Fruit fly (Drosophila melanogaster): ENCODE results near the gene CG11068.
A peak's percentile ranks its signal among the peaks of the same experiment; 100 is the strongest.

DNA sequence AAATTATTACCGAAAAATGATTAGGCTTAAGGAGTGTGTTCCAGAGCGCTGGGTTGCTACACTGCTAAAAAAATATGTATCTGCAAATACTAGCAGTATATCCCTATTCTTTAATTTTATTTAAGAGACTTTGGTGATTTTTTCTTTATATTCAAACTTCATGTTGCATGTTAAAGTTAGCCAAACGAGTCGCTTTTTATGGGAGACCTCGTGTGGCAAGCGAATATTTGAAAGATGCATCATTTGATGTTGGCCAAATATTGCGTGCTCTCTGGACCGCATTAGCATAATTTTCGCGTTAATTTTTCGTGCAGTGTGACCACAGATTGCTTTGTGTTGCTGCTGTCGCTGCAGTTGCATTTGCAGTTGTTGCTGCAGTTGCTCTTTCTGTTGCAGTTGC lies 47.9 kb upstream of the CG11068 start:
- TF ChIP-seq Gug (GFP tag; IDR thresholded peaks at IDR 0.05) (no peak), net (GFP tag; optimal IDR thresholded peaks at IDR 0.05) (no peak), OdsH (GFP tag; optimal IDR thresholded peaks at IDR 0.05) (peak; percentile 11), Sox14 (GFP tag; optimal IDR thresholded peaks at IDR 0.05) (no peak), CG11294 (GFP tag; IDR thresholded peaks at IDR 0.05) (no peak), pdm3 (GFP tag; optimal IDR thresholded peaks at IDR 0.05) (no peak), svp (GFP tag) (no peak), acj6 (GFP tag; optimal IDR thresholded peaks at IDR 0.05) (no peak), CG7368 (GFP tag; optimal IDR thresholded peaks at IDR 0.05) (no peak), CG8119 (GFP tag; IDR thresholded peaks at IDR 0.05) (peak; percentile 45; the same call in 2 of the 3 replicates), CG1621 (tag; optimal IDR thresholded peaks at IDR 0.05) (no peak), CG34406 (GFP tag; optimal IDR thresholded peaks at IDR 0.05) (no peak), fd85E (GFP tag; optimal IDR thresholded peaks at IDR 0.05) (no peak), Blimp-1 (GFP tag; optimal IDR thresholded peaks at IDR 0.05) (no peak)
